Worm (Caenorhabditis elegans) whole organism, L4/young adult: ENCODE data around the gene F10D7.11.

ENCODE experiments used
- W03F9.2 ChIP-seq: fragments of 150-350 bp; optimal IDR thresholded peaks from 2 replicates; lab custom pipeline; 2014; ENCODE audit warnings: missing biosample characterization, missing genetic modification characterization
- him-1 ChIP-seq: sonication (generic microtip); optimal IDR thresholded peaks from 2 replicates; lab custom pipeline; 2016; ENCODE audit warnings: missing genotype, missing genetic modification reagents, missing genetic modification characterization, missing compliant biosample characterization

DNA sequence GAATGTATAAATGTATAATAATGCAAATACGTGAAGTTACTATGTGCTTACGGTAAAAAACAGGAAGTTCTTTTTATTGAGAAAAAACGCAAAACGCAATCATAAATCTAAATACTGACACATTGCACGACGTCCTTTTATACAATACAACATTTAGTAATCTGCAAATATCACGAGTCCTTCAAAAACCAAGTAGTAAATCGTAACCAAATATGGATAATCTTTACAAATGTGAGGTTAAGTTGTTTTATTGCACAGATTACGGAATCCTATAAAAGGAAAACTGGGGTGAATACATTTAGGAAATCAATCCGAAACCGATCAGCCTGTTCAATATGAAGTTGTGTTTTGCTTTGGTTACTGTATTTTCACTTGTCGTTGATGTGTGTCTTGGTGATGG lies 35.7 kb downstream of the F10D7.11 start, which contains the start of gene F11C7.7:
- no peak for TF ChIP-seq him-1 (tag; lab: Kevin White, UChicago)
- TF ChIP-seq W03F9.2 (tag; lab: Kevin White, UChicago): no peak
